Worm (Caenorhabditis elegans) whole organism, L3 larva: ENCODE data around the gene T14E8.2.

Experiments
- ZK546.5 ChIP-seq: sonication (generic microtip); optimal IDR thresholded peaks from 2 replicates; lab custom pipeline; 2017; ENCODE audit warnings: missing biosample characterization, missing genetic modification characterization
- ama-1 ChIP-seq: fragments of 150-350 bp; optimal IDR thresholded peaks from 2 replicates; lab custom pipeline; 2018
- ceh-28 ChIP-seq: fragments of 150-350 bp; optimal IDR thresholded peaks from 2 replicates; lab custom pipeline; 2014; ENCODE audit warnings: missing biosample characterization, missing genetic modification reagents, missing genetic modification characterization
- ceh-82 ChIP-seq: fragments of 150-350 bp; optimal IDR thresholded peaks from 2 replicates; lab custom pipeline; 2014; ENCODE audit warnings: missing biosample characterization, missing genetic modification characterization
- daf-12 ChIP-seq: fragments of 150-350 bp; optimal IDR thresholded peaks from 2 replicates; lab custom pipeline; 2014; ENCODE audit warnings: missing biosample characterization, missing genetic modification reagents, missing genetic modification characterization
- egl-5 ChIP-seq: fragments of 150-350 bp; optimal IDR thresholded peaks from 2 replicates; lab custom pipeline; 2017; ENCODE audit warnings: missing biosample characterization, missing genetic modification reagents, missing genetic modification characterization, inconsistent platforms
- elt-1 ChIP-seq: fragments of 150-350 bp; optimal IDR thresholded peaks from 2 replicates; lab custom pipeline; 2014; ENCODE audit warnings: missing biosample characterization, missing genetic modification characterization
- fkh-10 ChIP-seq: sonication (generic microtip); optimal IDR thresholded peaks from 2 replicates; lab custom pipeline; 2017; ENCODE audit warnings: missing biosample characterization, missing genetic modification reagents, missing genetic modification characterization
- fos-1 ChIP-seq: fragments of 150-350 bp; optimal IDR thresholded peaks from 2 replicates; lab custom pipeline; 2014; ENCODE audit warnings: missing biosample characterization, missing genetic modification characterization
- hmg-11 ChIP-seq: sonication (generic microtip); optimal IDR thresholded peaks from 2 replicates; lab custom pipeline; 2016; ENCODE audit warnings: missing genetic modification characterization, missing compliant biosample characterization
- lin-39 ChIP-seq: fragments of 150-350 bp; optimal IDR thresholded peaks from 2 replicates; lab custom pipeline; 2018; ENCODE audit warnings: missing biosample characterization, missing genetic modification reagents, missing genetic modification characterization
- lsy-12 ChIP-seq: sonication (generic microtip); optimal IDR thresholded peaks from 2 replicates; lab custom pipeline; 2016; ENCODE audit warnings: mild to moderate bottlenecking, missing genetic modification characterization, missing compliant biosample characterization
- mdl-1 ChIP-seq: fragments of 150-350 bp; optimal IDR thresholded peaks from 2 replicates; lab custom pipeline; 2014; ENCODE audit warnings: missing biosample characterization, missing genetic modification characterization
- nfya-1 ChIP-seq: sonication (generic microtip); optimal IDR thresholded peaks from 2 replicates; lab custom pipeline; 2017; ENCODE audit warnings: missing genetic modification characterization, mild to moderate bottlenecking, missing compliant biosample characterization, antibody characterized with exemption, moderate library complexity; ENCODE audit not compliant: insufficient read depth
- nhr-11 ChIP-seq: fragments of 150-350 bp; optimal IDR thresholded peaks from 2 replicates; lab custom pipeline; 2014; ENCODE audit warnings: missing biosample characterization, missing genetic modification characterization
- nhr-23 ChIP-seq: fragments of 150-350 bp; optimal IDR thresholded peaks from 2 replicates; lab custom pipeline; 2014; ENCODE audit warnings: missing biosample characterization, missing genetic modification reagents, missing genetic modification characterization
- nhr-237 ChIP-seq: fragments of 150-350 bp; optimal IDR thresholded peaks from 2 replicates; lab custom pipeline; 2014; ENCODE audit warnings: missing biosample characterization, missing genetic modification characterization
- nhr-25 ChIP-seq: sonication (generic microtip); optimal IDR thresholded peaks from 2 replicates; lab custom pipeline; 2017; ENCODE audit warnings: missing biosample characterization, missing genetic modification characterization
- nhr-28 ChIP-seq: fragments of 150-350 bp; optimal IDR thresholded peaks from 2 replicates; lab custom pipeline; 2014; ENCODE audit warnings: missing biosample characterization, missing genetic modification characterization
- nhr-43 ChIP-seq: sonication (generic microtip); optimal IDR thresholded peaks from 2 replicates; lab custom pipeline; 2016; ENCODE audit warnings: mild to moderate bottlenecking, missing genetic modification characterization, missing compliant biosample characterization; ENCODE audit not compliant: poor library complexity, severe bottlenecking
- nhr-67 ChIP-seq: fragments of 150-350 bp; optimal IDR thresholded peaks from 2 replicates; lab custom pipeline; 2014; ENCODE audit warnings: missing biosample characterization, missing genetic modification characterization
- nhr-76 ChIP-seq: fragments of 150-350 bp; sonication (generic microtip); optimal IDR thresholded peaks from 5 replicates; lab custom pipeline; 2014; ENCODE audit warnings: missing biosample characterization, missing genetic modification characterization
- nhr-77 ChIP-seq: fragments of 150-350 bp; optimal IDR thresholded peaks from 2 replicates; lab custom pipeline; 2014; ENCODE audit warnings: missing biosample characterization, missing genetic modification characterization
- pha-4 ChIP-seq: fragments of 150-350 bp; optimal IDR thresholded peaks from 2 replicates; lab custom pipeline; 2014; ENCODE audit warnings: missing biosample characterization, missing genetic modification reagents, missing genetic modification characterization
- pqm-1 ChIP-seq: fragments of 150-350 bp; optimal IDR thresholded peaks from 2 replicates; lab custom pipeline; 2017; ENCODE audit warnings: missing biosample characterization, missing genetic modification characterization, inconsistent platforms
- unc-39 ChIP-seq: sonication (generic microtip); optimal IDR thresholded peaks from 4 replicates; lab custom pipeline; 2017; ENCODE audit warnings: missing biosample characterization, missing genetic modification characterization
- unc-62 ChIP-seq: fragments of 150-350 bp; sonication (generic microtip); optimal IDR thresholded peaks from 4 replicates; lab custom pipeline; 2014; ENCODE audit warnings: missing biosample characterization, missing genetic modification reagents, missing genetic modification characterization
- ztf-11 ChIP-seq: fragments of 150-350 bp; optimal IDR thresholded peaks from 2 replicates; lab custom pipeline; 2014; ENCODE audit warnings: missing biosample characterization, missing genetic modification characterization

Gene T14E8.2

DNA sequence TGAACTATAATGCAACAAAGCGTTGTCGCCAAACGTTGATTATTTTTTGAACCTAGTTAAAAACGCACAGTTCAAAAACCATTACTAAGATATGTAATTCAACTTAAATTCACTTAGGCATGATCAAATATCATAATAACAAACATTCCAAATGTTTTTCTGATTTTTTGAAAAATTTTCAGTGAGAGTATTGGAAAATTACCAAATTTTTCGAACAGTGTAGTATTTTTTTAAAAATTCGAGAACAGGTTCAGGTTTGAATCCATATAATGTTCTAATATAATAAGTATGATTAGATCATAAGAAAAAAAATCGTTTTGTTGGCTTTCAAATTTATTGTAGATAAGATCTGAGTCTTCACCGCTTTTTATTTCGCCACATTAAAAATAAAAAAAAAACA lies 10.8 kb downstream of the T14E8.2 start:
- TF ChIP-seq ceh-28 (tag; lab: Kevin White, UChicago) (no peak), nhr-237 (tag; lab: Kevin White, UChicago) (no peak), fos-1 (no peak), ama-1 (lab: Kevin White, UChicago) (no peak)

DNA sequence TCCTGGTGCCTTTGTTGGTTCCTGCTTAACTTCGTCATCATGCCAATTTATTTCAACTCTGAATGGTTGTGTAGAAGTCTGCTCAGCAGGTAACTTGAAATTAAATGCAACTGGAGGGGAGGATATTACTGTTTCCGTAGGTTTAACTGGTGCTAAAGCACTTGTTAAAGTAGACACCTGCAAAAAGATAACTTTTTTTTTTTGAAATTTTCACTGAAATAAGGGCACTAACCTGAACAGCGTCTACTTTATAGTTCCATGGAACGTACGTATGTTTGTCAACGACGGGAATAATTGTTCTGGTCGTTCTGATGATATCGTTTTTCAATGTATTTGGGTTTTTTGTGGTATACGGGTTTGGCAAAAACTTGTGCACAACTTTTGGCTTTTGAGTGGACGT lies 17.7 kb downstream of the T14E8.2 start:
- TF ChIP-seq nfya-1 (tag; lab: Kevin White, UChicago) (no peak), unc-39 (tag; lab: Kevin White, UChicago) (no peak), nhr-28 (no peak), unc-62 (GFP tag; lab: Kevin White, UChicago) (no peak), fkh-10 (GFP tag; lab: Kevin White, UChicago) (no peak), lsy-12 (tag; lab: Kevin White, UChicago) (no peak), elt-1 (tag; lab: Kevin White, UChicago) (no peak), nhr-76 (tag; lab: Kevin White, UChicago) (no peak), nhr-67 (tag; lab: Kevin White, UChicago) (no peak)

DNA sequence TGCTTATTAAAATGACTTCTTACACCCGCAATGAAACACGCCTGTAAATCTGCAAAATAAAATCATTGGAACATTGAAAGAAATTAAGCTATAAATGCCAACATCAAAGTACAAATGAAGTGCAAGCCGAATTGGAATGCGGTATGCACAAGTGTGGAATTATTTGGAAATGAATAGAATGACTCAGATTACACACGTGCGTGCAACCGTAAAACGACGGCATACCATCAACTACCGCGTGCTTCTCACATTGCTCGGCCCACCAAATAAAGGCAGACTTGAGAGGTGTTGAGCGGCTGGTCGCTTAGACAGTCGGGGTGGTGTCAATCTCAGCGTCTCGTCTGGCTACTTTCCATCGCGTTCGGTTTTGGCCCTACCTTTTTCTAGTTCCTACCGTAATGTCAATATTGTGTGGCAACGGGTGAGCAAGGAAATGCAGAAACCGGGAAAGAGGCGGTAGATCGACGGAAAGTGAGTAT lies 19.6 kb downstream of the T14E8.2 start, which contains the start of gene aaim-1:
TSS of gene aaim-1 (minus strand) at position 51 of the 479 bp plus-strand sequence.
- TF ChIP-seq nhr-25 (tag; lab: Kevin White, UChicago) = no peak
- TF ChIP-seq nhr-77 (tag; lab: Kevin White, UChicago) = no peak
- TF ChIP-seq pha-4 = no peak
- no peak for TF ChIP-seq nhr-28
- no peak for TF ChIP-seq ztf-11 (tag; lab: Kevin White, UChicago)
- no peak for TF ChIP-seq mdl-1 (tag; lab: Kevin White, UChicago)

DNA sequence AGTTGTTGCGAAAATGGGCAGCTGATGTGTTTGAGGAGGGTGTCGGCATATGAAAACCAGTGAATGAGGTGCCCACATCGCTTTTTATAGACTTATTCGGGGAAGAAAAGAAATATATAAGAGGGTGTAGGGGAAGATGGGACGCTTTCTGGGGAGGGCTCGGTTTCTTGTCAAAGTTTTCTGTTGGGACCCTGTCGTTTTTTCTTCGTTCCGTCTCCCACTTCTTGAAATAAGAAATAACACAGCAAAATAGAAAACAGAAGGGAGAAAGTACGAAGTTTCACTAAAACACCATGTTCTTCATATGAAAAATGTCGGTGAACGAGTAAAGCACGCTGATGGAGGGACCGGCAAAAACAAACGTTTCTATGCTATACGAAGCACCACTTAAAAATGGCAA lies 26.8 kb downstream of the T14E8.2 start, which contains the start of gene dop-3:
TSS of gene dop-3 (minus strand) at position 101 of the 400 bp plus-strand sequence.
- TF ChIP-seq nhr-25 (tag; lab: Kevin White, UChicago) (no peak), egl-5 (tag; lab: Kevin White, UChicago) (no peak), ZK546.5 (tag; lab: Kevin White, UChicago) (no peak), nhr-43 (tag; lab: Kevin White, UChicago) (no peak), ama-1 (lab: Kevin White, UChicago) (no peak), nhr-76 (tag; lab: Kevin White, UChicago) (no peak)

DNA sequence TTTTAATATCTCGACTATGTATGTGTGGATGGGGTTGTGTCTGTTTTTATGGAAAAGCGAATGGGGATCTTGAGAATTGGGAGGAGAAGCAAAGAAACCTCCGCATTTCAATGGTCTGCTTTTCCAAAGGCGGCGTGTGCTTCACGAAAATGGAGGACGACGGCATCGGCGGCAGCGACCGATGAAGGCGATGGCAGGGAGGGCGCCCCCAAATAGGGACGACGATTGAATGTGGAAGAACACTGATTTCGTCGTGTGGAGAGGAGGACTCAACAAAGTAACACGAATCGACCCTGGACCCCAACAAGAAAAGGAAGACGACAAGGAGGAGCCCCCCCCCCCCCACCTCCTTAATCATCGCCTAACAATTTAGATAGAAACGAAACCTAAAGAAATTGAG lies 30.2 kb downstream of the T14E8.2 start:
- TF ChIP-seq hmg-11 (tag; lab: Kevin White, UChicago) = no peak
- TF ChIP-seq nhr-23 (tag; lab: Kevin White, UChicago) = no peak
- no peak for TF ChIP-seq ceh-82 (tag; lab: Kevin White, UChicago)
- TF ChIP-seq nhr-11 (tag; lab: Kevin White, UChicago) = no peak
- TF ChIP-seq, all 47 proteins: peak for 0

DNA sequence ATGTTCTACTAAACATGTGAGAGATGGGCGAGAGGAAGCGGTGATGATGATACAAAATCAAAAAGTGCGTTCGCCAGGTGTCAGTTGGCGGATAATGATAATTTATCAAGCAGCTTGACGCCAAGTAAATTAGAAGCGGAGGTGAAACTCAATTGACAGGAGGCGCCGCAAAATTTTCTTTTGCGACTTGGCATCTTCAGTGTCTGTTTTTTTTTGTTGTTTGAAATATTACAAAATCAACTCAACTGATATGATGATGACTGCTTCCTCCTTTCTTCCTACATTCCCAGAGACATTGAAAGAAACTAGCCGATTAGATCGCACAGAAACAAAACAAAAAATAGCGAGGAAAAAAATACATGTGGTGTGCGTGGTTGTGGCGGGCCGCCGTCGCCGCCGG lies 33.2 kb downstream of the T14E8.2 start:
- TF ChIP-seq lin-39 (tag; lab: Kevin White, UChicago) (peak; percentile 31), elt-1 (tag; lab: Kevin White, UChicago) (no peak)

DNA sequence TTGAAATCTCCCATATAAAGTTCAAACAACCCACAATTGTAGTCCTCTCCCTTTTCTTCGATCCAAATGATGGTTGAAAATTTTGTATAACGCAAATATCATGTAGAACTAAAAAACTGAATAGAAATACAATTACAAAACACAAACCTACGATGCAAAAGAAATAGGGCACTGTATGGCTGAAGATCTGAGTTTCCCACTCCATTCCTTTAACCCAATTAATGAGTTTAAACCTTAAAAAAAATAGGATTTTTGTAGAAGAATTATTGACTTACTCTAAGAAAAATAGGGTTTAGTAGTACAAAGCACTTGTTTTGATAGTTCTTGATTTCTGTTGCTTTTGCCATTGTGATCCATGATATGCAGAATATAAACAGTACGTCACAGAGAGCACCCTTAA lies 40.6 kb downstream of the T14E8.2 start:
- TF ChIP-seq pqm-1 (tag; lab: Kevin White, UChicago) (no peak), fos-1 (no peak), nhr-76 (tag; lab: Kevin White, UChicago) (no peak), nhr-237 (tag; lab: Kevin White, UChicago) (no peak)

DNA sequence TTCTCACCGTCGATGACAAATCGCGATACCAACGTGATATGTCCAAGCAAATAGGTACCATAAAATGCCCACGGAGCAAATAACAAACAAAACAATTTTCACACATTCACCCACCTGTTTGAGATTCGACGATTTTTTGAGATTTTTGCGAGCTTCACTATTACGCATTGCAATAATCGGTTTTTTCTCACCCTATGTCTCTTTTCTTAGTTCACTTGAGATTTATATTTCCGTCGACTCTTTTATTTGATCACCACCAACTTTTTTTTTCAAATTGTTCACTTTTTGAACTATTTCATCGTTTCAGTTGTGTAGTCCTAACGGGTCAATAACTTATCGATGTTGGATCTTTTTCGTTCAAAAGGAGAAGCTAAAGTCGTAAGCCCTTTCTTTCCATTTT lies 45.7 kb downstream of the T14E8.2 start, which contains the start of gene fbxl-4:
TSS of gene fbxl-4 (plus strand) at position 301 of the 400 bp plus-strand sequence.
- TF ChIP-seq nhr-23 (tag; lab: Kevin White, UChicago) = no peak
- TF ChIP-seq daf-12 = no peak
